In genomic region chrX:9749279-9749678, dm6 we compare ENCODE assay signal across 3 fruit fly cellular contexts.
TF ChIP-seq lines count a peak whose summit lies in the region.

No protein-coding gene starts in this region.

- TF ChIP-seq CTCF in S2 (optimal IDR thresholded peaks at IDR 0.05; lab: Kevin White, UChicago) = peak; percentile 70 to 72
- peak; percentile 81 for TF ChIP-seq CTCF in whole organism, embryonic (GFP tag; optimal IDR thresholded peaks at IDR 0.05; lab: Kevin White, UChicago)

TF ChIP-seq in whole organism, embryonic, 481 proteins besides CTCF, POLR2A, EP300 and RAD21:
- peak; percentile 66 for TF ChIP-seq cg (GFP tag; optimal IDR thresholded peaks at IDR 0.05; lab: Kevin White, UChicago)
- TF ChIP-seq Hey (tag; optimal IDR thresholded peaks at IDR 0.05; lab: Kevin White, UChicago) = no peak
TF ChIP-seq in whole organism, embryonic: peak in this region for 1.

TF ChIP-seq in whole organism, wandering third instar larva, 38 proteins besides CTCF, POLR2A, EP300 and RAD21:
- no peak for TF ChIP-seq h (GFP tag; optimal IDR thresholded peaks at IDR 0.05; lab: Kevin White, UChicago)
- TF ChIP-seq sv (GFP tag; optimal IDR thresholded peaks at IDR 0.05; lab: Kevin White, UChicago) = no peak
- TF ChIP-seq CG32264 (GFP tag; optimal IDR thresholded peaks at IDR 0.05; lab: Kevin White, UChicago) = no peak
- TF ChIP-seq lola (GFP tag; optimal IDR thresholded peaks at IDR 0.05; lab: Kevin White, UChicago) = no peak
- TF ChIP-seq Dfd (GFP tag; optimal IDR thresholded peaks at IDR 0.05; lab: Kevin White, UChicago) = peak; percentile 41
- no peak for TF ChIP-seq HLH106 (tag; optimal IDR thresholded peaks at IDR 0.05; lab: Kevin White, UChicago)
- TF ChIP-seq GATAd (GFP tag; optimal IDR thresholded peaks at IDR 0.05; lab: Kevin White, UChicago) = no peak
- no peak for TF ChIP-seq Rel (GFP tag; optimal IDR thresholded peaks at IDR 0.05; lab: Kevin White, UChicago)
- no peak for TF ChIP-seq Rel (tag; optimal IDR thresholded peaks at IDR 0.05; lab: Kevin White, UChicago)
- TF ChIP-seq foxo (GFP tag; optimal IDR thresholded peaks at IDR 0.05; lab: Kevin White, UChicago) = no peak
TF ChIP-seq in whole organism, wandering third instar larva: peak in this region for 1.
